Worm (Caenorhabditis elegans) whole organism, L1 larva: ENCODE data around the gene fkh-5.

Source experiments
- C34B4.2 ChIP-seq: sonication (generic microtip); optimal IDR thresholded peaks from 2 replicates; lab custom pipeline; 2017; ENCODE audit warnings: mild to moderate bottlenecking, missing genetic modification characterization, missing compliant biosample characterization
- F16B12.6 ChIP-seq: fragments of 150-350 bp; optimal IDR thresholded peaks from 2 replicates; lab custom pipeline; 2014; ENCODE audit warnings: missing biosample characterization, missing genetic modification characterization
- Y116A8C.19 ChIP-seq: sonication (generic microtip); optimal IDR thresholded peaks from 2 replicates; lab custom pipeline; 2016; ENCODE audit warnings: missing compliant biosample characterization, missing genetic modification characterization, borderline replicate concordance
- aha-1 ChIP-seq: fragments of 150-350 bp; optimal IDR thresholded peaks from 2 replicates; lab custom pipeline; 2014; ENCODE audit warnings: missing biosample characterization, missing genetic modification characterization
- aly-2 ChIP-seq: fragments of 150-350 bp; optimal IDR thresholded peaks from 2 replicates; lab custom pipeline; 2014; ENCODE audit warnings: missing biosample characterization, missing genetic modification characterization
- ama-1 ChIP-seq: fragments of 150-350 bp; optimal IDR thresholded peaks from 2 replicates; lab custom pipeline; 2014
- ceh-63 ChIP-seq: fragments of 200-800 bp; sonication (Bioruptor generic); optimal IDR thresholded peaks from 2 replicates; lab custom pipeline; 2018; ENCODE audit warnings: mild to moderate bottlenecking, missing genetic modification characterization, missing compliant biosample characterization
- ceh-82 ChIP-seq, 3 experiments: fragments of 150-350 bp in 1 of 3; sonication (generic microtip) in 2 of 3; optimal IDR thresholded peaks; 2 replicates each; lab custom pipeline; 2014 to 2017; ENCODE audit warnings: missing biosample characterization in 3 of 3, missing genetic modification characterization in 3 of 3
- ceh-88 ChIP-seq: fragments of 200-800 bp; sonication (Bioruptor generic); IDR thresholded peaks from 2 replicates; pipeline ENCODE4 v1.3.6; 2022; ENCODE audit warnings: missing genetic modification characterization, missing compliant biosample characterization
- ceh-90 ChIP-seq: sonication (generic microtip); optimal IDR thresholded peaks from 2 replicates; lab custom pipeline; 2016; ENCODE audit warnings: missing genetic modification characterization, missing compliant biosample characterization
- dpl-1 ChIP-seq, 3 experiments: fragments of 150-350 bp in 2 of 3; sonication (generic microtip) in 1 of 3; optimal IDR thresholded peaks; 2 replicates each; lab custom pipeline; 2014 to 2017; ENCODE audit warnings: missing biosample characterization in 3 of 3, missing genetic modification characterization in 3 of 3, missing genetic modification reagents in 3 of 3
- dsc-1 ChIP-seq: sonication (generic microtip); optimal IDR thresholded peaks from 2 replicates; lab custom pipeline; 2016; ENCODE audit warnings: mild to moderate bottlenecking, missing genetic modification characterization, missing compliant biosample characterization
- egl-13 ChIP-seq: sonication (generic microtip); optimal IDR thresholded peaks from 2 replicates; lab custom pipeline; 2016; ENCODE audit warnings: missing genotype, missing genetic modification reagents, missing genetic modification characterization, missing compliant biosample characterization
- elt-3 ChIP-seq, 6 experiments: fragments of 150-350 bp in 1 of 6; sonication (generic microtip); optimal IDR thresholded peaks; 2 replicates each; lab custom pipeline; 2017 to 2018; ENCODE audit warnings: missing biosample characterization in 6 of 6, missing genetic modification characterization in 6 of 6, inconsistent platforms in 1 of 6
- ets-5 ChIP-seq: fragments of 200-800 bp; sonication (Bioruptor generic); IDR thresholded peaks from 2 replicates; pipeline ENCODE4 v1.3.6; 2022; ENCODE audit warnings: missing genetic modification characterization, missing compliant biosample characterization
- fkh-10 ChIP-seq: sonication (generic microtip); optimal IDR thresholded peaks from 2 replicates; lab custom pipeline; 2017; ENCODE audit warnings: missing biosample characterization, missing genetic modification reagents, missing genetic modification characterization
- fkh-8 ChIP-seq: sonication (generic microtip); optimal IDR thresholded peaks from 2 replicates; lab custom pipeline; 2016; ENCODE audit warnings: mild to moderate bottlenecking, missing genetic modification characterization, missing compliant biosample characterization
- fos-1 ChIP-seq: fragments of 150-350 bp; optimal IDR thresholded peaks from 2 replicates; lab custom pipeline; 2014; ENCODE audit warnings: missing biosample characterization, missing genetic modification characterization
- grh-1 ChIP-seq: fragments of 200-800 bp; sonication (Bioruptor generic); IDR thresholded peaks from 2 replicates; pipeline ENCODE4 v1.3.6; 2022; ENCODE audit warnings: missing genetic modification reagents, missing genetic modification characterization, missing compliant biosample characterization
- hlh-4 ChIP-seq: sonication (generic microtip); optimal IDR thresholded peaks from 2 replicates; lab custom pipeline; 2016; ENCODE audit warnings: mild to moderate bottlenecking, missing genetic modification characterization, missing compliant biosample characterization
- hpl-2 ChIP-seq: fragments of 150-350 bp; optimal IDR thresholded peaks from 2 replicates; lab custom pipeline; 2014; ENCODE audit warnings: missing biosample characterization, missing genetic modification reagents, missing genetic modification characterization
- irx-1 ChIP-seq: sonication (generic microtip); optimal IDR thresholded peaks from 2 replicates; lab custom pipeline; 2016; ENCODE audit warnings: missing genetic modification characterization, missing compliant biosample characterization
- isw-1 ChIP-seq: fragments of 200-800 bp; sonication (Bioruptor generic); IDR thresholded peaks from 2 replicates; pipeline ENCODE4 v1.3.6; 2022; ENCODE audit warnings: missing genetic modification characterization, missing compliant biosample characterization
- jun-1 ChIP-seq: fragments of 150-350 bp; optimal IDR thresholded peaks from 2 replicates; lab custom pipeline; 2014; ENCODE audit warnings: missing biosample characterization, missing genetic modification reagents, missing genetic modification characterization
- lin-13 ChIP-seq: fragments of 150-350 bp; optimal IDR thresholded peaks from 2 replicates; lab custom pipeline; 2014; ENCODE audit warnings: missing biosample characterization, missing genetic modification reagents, missing genetic modification characterization
- lin-15B ChIP-seq: fragments of 150-350 bp; sonication (generic microtip); optimal IDR thresholded peaks from 3 replicates; lab custom pipeline; 2014; ENCODE audit warnings: missing biosample characterization, missing genetic modification characterization
- lin-35 ChIP-seq, 2 experiments: fragments of 150-350 bp; optimal IDR thresholded peaks; 2 replicates each; lab custom pipeline; 2014; ENCODE audit warnings: missing biosample characterization in 2 of 2, missing genetic modification characterization in 2 of 2, missing genetic modification reagents in 2 of 2
- lir-3 ChIP-seq: sonication (generic microtip); optimal IDR thresholded peaks from 2 replicates; lab custom pipeline; 2016; ENCODE audit warnings: mild to moderate bottlenecking, missing genetic modification characterization, moderate library complexity, missing compliant biosample characterization; ENCODE audit not compliant: poor library complexity
- lsy-2 ChIP-seq, 2 experiments: fragments of 150-350 bp; optimal IDR thresholded peaks; 2 replicates each; lab custom pipeline; 2014; ENCODE audit warnings: missing biosample characterization in 2 of 2, missing genetic modification characterization in 2 of 2
- mdl-1 ChIP-seq, 2 experiments: fragments of 150-350 bp; optimal IDR thresholded peaks; 2 replicates each; lab custom pipeline; 2014 to 2017; ENCODE audit warnings: missing biosample characterization in 2 of 2, missing genetic modification characterization in 2 of 2, inconsistent platforms in 1 of 2
- mef-2 ChIP-seq: fragments of 150-350 bp; optimal IDR thresholded peaks from 2 replicates; lab custom pipeline; 2014; ENCODE audit warnings: missing biosample characterization, missing genetic modification characterization
- nhr-12 ChIP-seq: sonication (generic microtip); optimal IDR thresholded peaks from 2 replicates; lab custom pipeline; 2017; ENCODE audit warnings: missing biosample characterization, missing genetic modification characterization
- nhr-71 ChIP-seq: sonication (generic microtip); optimal IDR thresholded peaks from 2 replicates; lab custom pipeline; 2016; ENCODE audit warnings: mild to moderate bottlenecking, missing genetic modification characterization, moderate library complexity, missing compliant biosample characterization
- nhr-76 ChIP-seq: sonication (generic microtip); optimal IDR thresholded peaks from 2 replicates; lab custom pipeline; 2017; ENCODE audit warnings: missing biosample characterization, missing genetic modification characterization
- nhr-84 ChIP-seq: sonication (generic microtip); optimal IDR thresholded peaks from 2 replicates; lab custom pipeline; 2017; ENCODE audit warnings: missing biosample characterization, missing genetic modification characterization
- nhr-85 ChIP-seq: sonication (generic microtip); peaks from one replicate; lab custom pipeline; 2016; ENCODE audit warnings: missing genetic modification characterization, inconsistent platforms, missing compliant biosample characterization
- nhr-90 ChIP-seq: sonication (generic microtip); optimal IDR thresholded peaks from 2 replicates; lab custom pipeline; 2016; ENCODE audit warnings: mild to moderate bottlenecking, missing genetic modification characterization, missing compliant biosample characterization; ENCODE audit not compliant: poor library complexity
- skn-1 ChIP-seq: fragments of 150-350 bp; optimal IDR thresholded peaks from 2 replicates; lab custom pipeline; 2014; ENCODE audit warnings: missing biosample characterization, missing genetic modification characterization
- sup-37 ChIP-seq: fragments of 200-800 bp; sonication (Bioruptor generic); optimal IDR thresholded peaks from 2 replicates; lab custom pipeline; 2018; ENCODE audit warnings: mild to moderate bottlenecking, missing genetic modification characterization, missing compliant biosample characterization
- swsn-7 ChIP-seq: sonication (generic microtip); optimal IDR thresholded peaks from 2 replicates; lab custom pipeline; 2016; ENCODE audit warnings: missing genetic modification characterization, missing compliant biosample characterization
- tlp-1 ChIP-seq: fragments of 150-350 bp; optimal IDR thresholded peaks from 2 replicates; lab custom pipeline; 2014; ENCODE audit warnings: missing biosample characterization, missing genetic modification characterization
- unc-130 ChIP-seq: fragments of 150-350 bp; optimal IDR thresholded peaks from 2 replicates; lab custom pipeline; 2017; ENCODE audit warnings: missing biosample characterization, missing genetic modification characterization, inconsistent platforms
- unc-30 ChIP-seq: sonication (generic microtip); optimal IDR thresholded peaks from 2 replicates; lab custom pipeline; 2017; ENCODE audit warnings: missing biosample characterization, missing genetic modification characterization
- unc-86 ChIP-seq: sonication (generic microtip); optimal IDR thresholded peaks from 2 replicates; lab custom pipeline; 2016; ENCODE audit warnings: missing genetic modification characterization, missing compliant biosample characterization
- zip-4 ChIP-seq: fragments of 200-800 bp; sonication (Bioruptor generic); optimal IDR thresholded peaks from 2 replicates; lab custom pipeline; 2018; ENCODE audit warnings: mild to moderate bottlenecking, missing genetic modification characterization, moderate library complexity, missing compliant biosample characterization

fkh-5 gene

DNA sequence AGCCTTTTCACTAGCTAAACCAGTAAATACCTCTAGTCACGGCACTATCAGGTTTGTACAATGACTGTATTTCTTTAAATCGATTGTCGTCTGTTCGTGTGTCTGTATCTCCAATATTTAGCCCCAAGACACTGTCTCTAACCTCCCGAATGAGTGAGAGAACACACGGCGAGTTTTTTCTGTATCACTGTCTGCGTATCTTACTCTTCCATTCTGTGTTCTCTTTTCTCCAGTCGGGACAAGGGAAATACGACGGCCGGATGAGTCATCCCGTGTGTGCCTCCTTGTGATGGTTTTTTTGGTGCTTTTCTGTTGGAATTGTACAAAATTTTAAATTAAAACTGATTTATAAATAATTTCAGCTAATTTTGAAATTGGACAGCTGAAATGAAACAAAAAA, 48.4 kb upstream of the fkh-5 start (continued):
- TF ChIP-seq swsn-7 (tag; lab: Kevin White, UChicago): peak; percentile 47
- TF ChIP-seq ceh-88: no peak
- TF ChIP-seq hpl-2 (GFP tag; lab: Kevin White, UChicago): no peak
- peak; percentile 50 for TF ChIP-seq nhr-90 (tag; lab: Kevin White, UChicago)
- TF ChIP-seq ets-5 (GFP tag; lab: Robert Waterston, UW): no peak
- TF ChIP-seq fkh-10 (GFP tag; lab: Kevin White, UChicago): no peak
- no peak for TF ChIP-seq lin-13 (GFP tag; lab: Kevin White, UChicago)
- peak; percentile 96 for TF ChIP-seq jun-1 (tag; lab: Kevin White, UChicago)
- TF ChIP-seq egl-13 (tag; lab: Kevin White, UChicago): no peak
- no peak for TF ChIP-seq nhr-76
- no peak for TF ChIP-seq dsc-1
- TF ChIP-seq tlp-1: no peak
- TF ChIP-seq ceh-90 (tag; lab: Kevin White, UChicago): no peak
- no peak for TF ChIP-seq ceh-63 (GFP tag; lab: Kevin White, UChicago)
- TF ChIP-seq zip-4: no peak
- TF ChIP-seq fos-1 (tag; lab: Kevin White, UChicago): peak; percentile 99
- peak; percentile 57 for TF ChIP-seq F16B12.6 (tag; lab: Kevin White, UChicago)
- TF ChIP-seq mef-2 (tag; lab: Kevin White, UChicago): no peak
- no peak for TF ChIP-seq unc-130 (tag; lab: Kevin White, UChicago)
- peak; percentile 53 to 79 for TF ChIP-seq lin-35 (GFP tag; optimal IDR thresholded peaks at IDR 0.05; lab: Kevin White, UChicago)
- no peak for TF ChIP-seq grh-1 (GFP tag; lab: Robert Waterston, UW)
- TF ChIP-seq unc-30 (tag; lab: Kevin White, UChicago): no peak
- no peak for TF ChIP-seq aha-1
- TF ChIP-seq isw-1 (GFP tag; lab: Robert Waterston, UW): no peak
- no peak for TF ChIP-seq irx-1 (tag; lab: Kevin White, UChicago)
- TF ChIP-seq elt-3 (tag; optimal IDR thresholded peaks at IDR 0.05; lab: Kevin White, UChicago): peak in 3 of 6 experiments; percentile 3 to 78 (median 38)
- TF ChIP-seq lsy-2 (tag; optimal IDR thresholded peaks at IDR 0.05; lab: Kevin White, UChicago): peak; percentile 45 to 80
- TF ChIP-seq C34B4.2 (tag; lab: Kevin White, UChicago): no peak
- no peak for TF ChIP-seq fkh-8 (tag; lab: Kevin White, UChicago)
- TF ChIP-seq aly-2 (tag; lab: Kevin White, UChicago): peak; percentile 8
- TF ChIP-seq ama-1 (lab: Kevin White, UChicago): no peak
- TF ChIP-seq nhr-85 (tag; lab: Kevin White, UChicago): peak; percentile 54
- no peak for TF ChIP-seq sup-37 (GFP tag; lab: Kevin White, UChicago)
- peak; percentile 27 for TF ChIP-seq skn-1 (tag; lab: Kevin White, UChicago)
- peak; percentile 22 for TF ChIP-seq lir-3
- TF ChIP-seq dpl-1 (GFP tag; optimal IDR thresholded peaks at IDR 0.05; lab: Kevin White, UChicago): peak; percentile 52 to 67 (median 61)
- peak; percentile 71 for TF ChIP-seq nhr-71
- TF ChIP-seq mdl-1 (tag; optimal IDR thresholded peaks at IDR 0.05; lab: Kevin White, UChicago): peak; percentile 4 to 69
- TF ChIP-seq ceh-82 (tag; optimal IDR thresholded peaks at IDR 0.05; lab: Kevin White, UChicago): peak; percentile 2 to 53 (median 49)
- TF ChIP-seq nhr-12: no peak
- no peak for TF ChIP-seq hlh-4 (tag; lab: Kevin White, UChicago)
- TF ChIP-seq nhr-84 (tag; lab: Kevin White, UChicago): no peak
- no peak for TF ChIP-seq unc-86 (tag; lab: Kevin White, UChicago)
- TF ChIP-seq lin-15B (tag; lab: Kevin White, UChicago): peak; percentile 52
- no peak for TF ChIP-seq Y116A8C.19
